Fruit fly (Drosophila melanogaster) whole organism, embryonic: Measurements from ENCODE around the gene CG4629.
A peak's percentile ranks its signal among the peaks of the same experiment; 100 is the strongest.

ENCODE experiments used
- Aef1 ChIP-seq: fragments of 200-800 bp; sonication (Bioruptor generic); IDR thresholded peaks from 3 replicates; pipeline ENCODE4 v1.3.6; 2022; ENCODE audit warnings: missing biosample characterization, missing genetic modification characterization
- BtbVII ChIP-seq: fragments of 200-800 bp; sonication (Bioruptor generic); optimal IDR thresholded peaks from 3 replicates; lab custom pipeline; 2017; ENCODE audit warnings: missing biosample characterization, mild to moderate bottlenecking, missing genetic modification characterization
- Bteb2 ChIP-seq: fragments of 200-800 bp; sonication (Bioruptor generic); optimal IDR thresholded peaks from 2 replicates; lab custom pipeline; 2016; ENCODE audit warnings: missing biosample characterization, missing genetic modification characterization
- CG10274 ChIP-seq: fragments of 200-800 bp; sonication (Bioruptor generic); optimal IDR thresholded peaks from 3 replicates; lab custom pipeline; 2017; ENCODE audit warnings: missing biosample characterization, mild to moderate bottlenecking, missing genetic modification characterization
- CG10431 ChIP-seq: fragments of 200-800 bp; sonication (Bioruptor generic); optimal IDR thresholded peaks from 3 replicates; lab custom pipeline; 2018; ENCODE audit warnings: missing biosample characterization, mild to moderate bottlenecking, missing genetic modification characterization
- CG12219 ChIP-seq: fragments of 200-800 bp; sonication (Bioruptor generic); optimal IDR thresholded peaks from 3 replicates; lab custom pipeline; 2018; ENCODE audit warnings: missing biosample characterization, mild to moderate bottlenecking, missing genetic modification characterization
- CG13287 ChIP-seq: fragments of 200-800 bp; sonication (Bioruptor generic); IDR thresholded peaks from 2 replicates; pipeline ENCODE4 v1.3.6; 2022; ENCODE audit warnings: missing biosample characterization, missing genetic modification characterization; ENCODE audit not compliant: partially characterized antibody
- CG14441 ChIP-seq: fragments of 200-800 bp; sonication (Bioruptor generic); IDR thresholded peaks from 2 replicates; pipeline ENCODE4 v1.3.6; 2022; ENCODE audit warnings: missing biosample characterization, missing genetic modification characterization
- CG14965 ChIP-seq: fragments of 200-800 bp; sonication (Bioruptor generic); optimal IDR thresholded peaks from 2 replicates; lab custom pipeline; 2016; ENCODE audit warnings: missing biosample characterization, missing genetic modification characterization, borderline replicate concordance
- CG2202 ChIP-seq: fragments of 200-800 bp; sonication (Bioruptor generic); optimal IDR thresholded peaks from 2 replicates; lab custom pipeline; 2018; ENCODE audit warnings: missing biosample characterization, mild to moderate bottlenecking, missing genetic modification characterization
- CG2678 ChIP-seq: fragments of 200-800 bp; sonication (Bioruptor generic); optimal IDR thresholded peaks from 3 replicates; lab custom pipeline; 2019; ENCODE audit warnings: missing biosample characterization, mild to moderate bottlenecking, missing genetic modification characterization, moderate library complexity
- CG31365 ChIP-seq: fragments of 200-800 bp; sonication (Bioruptor generic); optimal IDR thresholded peaks from 2 replicates; lab custom pipeline; 2018; ENCODE audit warnings: missing biosample characterization, mild to moderate bottlenecking, missing genetic modification characterization
- CG33213 ChIP-seq: fragments of 200-800 bp; sonication (Bioruptor generic); optimal IDR thresholded peaks from 3 replicates; lab custom pipeline; 2016; ENCODE audit warnings: missing biosample characterization, missing genetic modification characterization
- CG3838 ChIP-seq: fragments of 200-800 bp; sonication (Bioruptor generic); optimal IDR thresholded peaks from 3 replicates; lab custom pipeline; 2016; ENCODE audit warnings: missing biosample characterization, missing genetic modification characterization
- CG6854 ChIP-seq: fragments of 200-800 bp; sonication (Bioruptor generic); optimal IDR thresholded peaks from 3 replicates; lab custom pipeline; 2017; ENCODE audit warnings: missing biosample characterization, mild to moderate bottlenecking, missing genetic modification characterization
- CG8281 ChIP-seq: fragments of 200-800 bp; sonication (Bioruptor generic); optimal IDR thresholded peaks from 2 replicates; lab custom pipeline; 2018; ENCODE audit warnings: missing biosample characterization, mild to moderate bottlenecking, missing genetic modification characterization, moderate library complexity
- Dfd ChIP-seq, 2 experiments: fragments of >200 bp; optimal IDR thresholded peaks; 2 replicates each; lab custom pipeline; 2017; ENCODE audit warnings: missing biosample characterization in 2 of 2, missing genetic modification characterization in 2 of 2
- Dll ChIP-seq: fragments of 200-800 bp; sonication (Bioruptor generic); IDR thresholded peaks from 4 replicates; pipeline ENCODE4 v1.3.6; 2022; ENCODE audit warnings: missing biosample characterization, missing genetic modification characterization; ENCODE audit not compliant: partially characterized antibody
- Elba2 ChIP-seq: fragments of 200-800 bp; sonication (Bioruptor generic); optimal IDR thresholded peaks from 3 replicates; lab custom pipeline; 2016; ENCODE audit warnings: missing biosample characterization, missing genetic modification characterization
- HLH54F ChIP-seq: fragments of 200-800 bp; sonication (Bioruptor generic); optimal IDR thresholded peaks from 3 replicates; lab custom pipeline; 2016; ENCODE audit warnings: missing biosample characterization, missing genetic modification characterization
- Hsf ChIP-seq: fragments of 200-800 bp; sonication (Bioruptor generic); optimal IDR thresholded peaks from 3 replicates; lab custom pipeline; 2016; ENCODE audit warnings: missing biosample characterization, missing genetic modification characterization
- NK7.1 ChIP-seq: fragments of 200-800 bp; sonication (Bioruptor generic); optimal IDR thresholded peaks from 3 replicates; lab custom pipeline; 2016; ENCODE audit warnings: missing biosample characterization, missing genetic modification characterization
- Sry-δ ChIP-seq: fragments of 200-800 bp; sonication (Bioruptor generic); optimal IDR thresholded peaks from 2 replicates; lab custom pipeline; 2016; ENCODE audit warnings: missing biosample characterization, missing genetic modification characterization
- Tbp ChIP-seq: fragments of >200 bp; optimal IDR thresholded peaks from 2 replicates; lab custom pipeline; 2018; ENCODE audit warnings: missing biosample characterization, missing genetic modification characterization
- ab ChIP-seq: fragments of 200-800 bp; sonication (Bioruptor generic); optimal IDR thresholded peaks from 2 replicates; lab custom pipeline; 2016; ENCODE audit warnings: missing biosample characterization, missing genetic modification characterization
- bbx ChIP-seq: fragments of 200-800 bp; sonication (Bioruptor generic); IDR thresholded peaks from 2 replicates; pipeline ENCODE4 v1.3.6; 2022; ENCODE audit warnings: missing biosample characterization, missing genetic modification characterization; ENCODE audit not compliant: partially characterized antibody
- cad ChIP-seq: fragments of >200 bp; optimal IDR thresholded peaks from 2 replicates; lab custom pipeline; 2017; ENCODE audit warnings: missing biosample characterization, missing genetic modification characterization
- chinmo ChIP-seq: fragments of 200-800 bp; sonication (Bioruptor generic); IDR thresholded peaks from 4 replicates; pipeline ENCODE4 v1.3.6; 2022; ENCODE audit warnings: missing biosample characterization, missing genetic modification characterization; ENCODE audit not compliant: partially characterized antibody
- chm ChIP-seq: fragments of 200-800 bp; sonication (Bioruptor generic); IDR thresholded peaks from 2 replicates; pipeline ENCODE4 v1.3.6; 2022; ENCODE audit warnings: missing biosample characterization, missing genetic modification characterization
- crp ChIP-seq, 2 experiments: fragments of 200-800 bp; sonication (Bioruptor generic); optimal IDR thresholded peaks; 2 replicates in 1 of 2; 3 replicates in 1 of 2; lab custom pipeline; 2017; ENCODE audit warnings: missing biosample characterization in 2 of 2, missing genetic modification characterization in 2 of 2, mild to moderate bottlenecking in 1 of 2, moderate library complexity in 1 of 2
- danr ChIP-seq: fragments of 200-800 bp; sonication (Bioruptor generic); IDR thresholded peaks from 2 replicates; pipeline ENCODE4 v1.3.6; 2022; ENCODE audit warnings: missing biosample characterization, missing genetic modification characterization
- dm ChIP-seq: fragments of 200-800 bp; sonication (Bioruptor generic); optimal IDR thresholded peaks from 3 replicates; lab custom pipeline; 2016; ENCODE audit warnings: missing biosample characterization, missing genetic modification characterization
- ems ChIP-seq: fragments of 200-800 bp; sonication (Bioruptor generic); optimal IDR thresholded peaks from 3 replicates; lab custom pipeline; 2016; ENCODE audit warnings: missing biosample characterization, missing genetic modification characterization
- eyg ChIP-seq: fragments of 200-800 bp; sonication (Bioruptor generic); optimal IDR thresholded peaks from 3 replicates; lab custom pipeline; 2016; ENCODE audit warnings: missing biosample characterization, missing genetic modification characterization
- hb ChIP-seq: fragments of 200-800 bp; sonication (Bioruptor generic); IDR thresholded peaks from 3 replicates; pipeline ENCODE4 v1.3.6; 2022; ENCODE audit warnings: missing biosample characterization, missing genetic modification characterization; ENCODE audit not compliant: partially characterized antibody
- hth ChIP-seq: fragments of >200 bp; optimal IDR thresholded peaks from 2 replicates; lab custom pipeline; 2017; ENCODE audit warnings: inconsistent platforms
- jigr1 ChIP-seq: fragments of 200-800 bp; sonication (Bioruptor generic); IDR thresholded peaks from 3 replicates; pipeline ENCODE4 v1.3.6; 2022; ENCODE audit warnings: missing biosample characterization, missing genetic modification characterization
- jumu ChIP-seq: fragments of 200-800 bp; sonication (Bioruptor generic); optimal IDR thresholded peaks from 3 replicates; lab custom pipeline; 2016; ENCODE audit warnings: missing biosample characterization, missing genetic modification characterization
- kah ChIP-seq: fragments of 200-800 bp; sonication (Bioruptor generic); optimal IDR thresholded peaks from 2 replicates; lab custom pipeline; 2018; ENCODE audit warnings: missing biosample characterization, mild to moderate bottlenecking, missing genetic modification characterization
- kay ChIP-seq: fragments of 200-800 bp; sonication (Bioruptor generic); optimal IDR thresholded peaks from 2 replicates; lab custom pipeline; 2016; ENCODE audit warnings: missing biosample characterization, missing genetic modification characterization
- lmd ChIP-seq: fragments of 200-800 bp; sonication (Bioruptor generic); IDR thresholded peaks from 2 replicates; pipeline ENCODE4 v1.3.6; 2022; ENCODE audit warnings: missing biosample characterization, missing genetic modification characterization
- nau ChIP-seq: fragments of 200-800 bp; sonication (Bioruptor generic); optimal IDR thresholded peaks from 3 replicates; lab custom pipeline; 2017; ENCODE audit warnings: missing biosample characterization, mild to moderate bottlenecking, missing genetic modification characterization, missing genetic modification reagents
- nerfin-1 ChIP-seq: fragments of 200-800 bp; sonication (Bioruptor generic); optimal IDR thresholded peaks from 3 replicates; lab custom pipeline; 2019; ENCODE audit warnings: missing biosample characterization, mild to moderate bottlenecking, missing genetic modification characterization, moderate library complexity
- nom ChIP-seq: fragments of 200-800 bp; sonication (Bioruptor generic); optimal IDR thresholded peaks from 2 replicates; lab custom pipeline; 2017; ENCODE audit warnings: missing biosample characterization, missing genetic modification characterization, mild to moderate bottlenecking, moderate library complexity, missing genetic modification reagents
- sisA ChIP-seq: fragments of 200-800 bp; sonication (Bioruptor generic); IDR thresholded peaks from 2 replicates; pipeline ENCODE4 v1.3.6; 2022; ENCODE audit warnings: missing biosample characterization, missing genetic modification characterization
- ssp ChIP-seq: fragments of 200-800 bp; sonication (Bioruptor generic); IDR thresholded peaks from 2 replicates; pipeline ENCODE4 v1.3.6; 2022; ENCODE audit warnings: missing biosample characterization, missing genetic modification characterization
- tin ChIP-seq: fragments of 200-800 bp; sonication (Bioruptor generic); optimal IDR thresholded peaks from 3 replicates; lab custom pipeline; 2016; ENCODE audit warnings: missing biosample characterization, missing genetic modification characterization
- trem ChIP-seq: fragments of 200-800 bp; optimal IDR thresholded peaks from 3 replicates; lab custom pipeline; 2019; ENCODE audit warnings: missing biosample characterization, mild to moderate bottlenecking, missing genetic modification characterization, moderate library complexity
- zfh1 ChIP-seq: fragments of 200-800 bp; sonication (Bioruptor generic); IDR thresholded peaks from 3 replicates; pipeline ENCODE4 v1.3.6; 2022; ENCODE audit warnings: missing biosample characterization, missing genetic modification characterization

The CG4629 gene

dm6 chr2L:1144371-1145360 is 42.4 kb upstream of the CG4629 start (continued):
- TF ChIP-seq CG2678, result peak; percentile 81
- TF ChIP-seq jumu, result no peak
- TF ChIP-seq Dfd (GFP tag; optimal IDR thresholded peaks at IDR 0.05; lab: Kevin White, UChicago), result no peak
- no peak for TF ChIP-seq CG14965
- no peak for TF ChIP-seq CG33213 (GFP tag; lab: Kevin White, UChicago)
- TF ChIP-seq CG8281 (tag; lab: Kevin White, UChicago), result peak; percentile 0
- no peak for TF ChIP-seq Bteb2 (GFP tag; lab: Kevin White, UChicago)
- peak; percentile 2 for TF ChIP-seq kah (GFP tag; lab: Kevin White, UChicago)
- TF ChIP-seq Sry-δ (GFP tag; lab: Kevin White, UChicago), result no peak
- no peak for TF ChIP-seq Tbp (GFP tag; lab: Kevin White, UChicago)
- TF ChIP-seq hb (GFP tag; lab: Robert Waterston, UW), result no peak
- no peak for TF ChIP-seq CG31365 (tag; lab: Kevin White, UChicago)
- peak; percentile 59 for TF ChIP-seq Hsf (GFP tag; lab: Kevin White, UChicago)
- peak; percentile 40 for TF ChIP-seq lmd (GFP tag; lab: Robert Waterston, UW)
- no peak for TF ChIP-seq CG14441
- peak; percentile 1 for TF ChIP-seq tin (GFP tag; lab: Kevin White, UChicago)
- no peak for TF ChIP-seq dm (GFP tag; lab: Kevin White, UChicago)
- no peak for TF ChIP-seq chm (GFP tag; lab: Robert Waterston, UW)
- TF ChIP-seq CG6854 (GFP tag; lab: Kevin White, UChicago), result no peak
- no peak for TF ChIP-seq nom (GFP tag; lab: Kevin White, UChicago)
- TF ChIP-seq zfh1 (GFP tag; lab: Robert Waterston, UW), result peak; percentile 51; the same call in 1 of the 3 replicates
- TF ChIP-seq BtbVII (GFP tag; lab: Kevin White, UChicago), result peak; percentile 42
- TF ChIP-seq kay, result no peak
- TF ChIP-seq Aef1 (GFP tag; lab: Robert Waterston, UW), result peak; percentile 16; the same call in 1 of the 3 replicates
- TF ChIP-seq sisA, result peak; percentile 47
- no peak for TF ChIP-seq cad (GFP tag; lab: Kevin White, UChicago)
- TF ChIP-seq ssp (GFP tag; lab: Robert Waterston, UW), result no peak
- TF ChIP-seq CG10274 (GFP tag; lab: Kevin White, UChicago), result peak; percentile 28
- no peak for TF ChIP-seq ems (GFP tag; lab: Kevin White, UChicago)
- TF ChIP-seq nerfin-1 (tag; lab: Kevin White, UChicago), result peak; percentile 11
- no peak for TF ChIP-seq bbx
- TF ChIP-seq CG13287 (GFP tag; lab: Robert Waterston, UW), result no peak
- no peak for TF ChIP-seq hth (lab: Kevin White, UChicago)
- no peak for TF ChIP-seq eyg (GFP tag; lab: Kevin White, UChicago)
- no peak for TF ChIP-seq danr (GFP tag; lab: Robert Waterston, UW)
- peak; percentile 24 for TF ChIP-seq trem (tag; lab: Kevin White, UChicago)
- TF ChIP-seq Elba2 (GFP tag; lab: Kevin White, UChicago), result no peak
- TF ChIP-seq Dll (GFP tag; lab: Robert Waterston, UW), result no peak
- peak; percentile 17 for TF ChIP-seq NK7.1 (GFP tag; lab: Kevin White, UChicago)
- no peak for TF ChIP-seq CG10431 (GFP tag; lab: Kevin White, UChicago)
- TF ChIP-seq chinmo (GFP tag; lab: Robert Waterston, UW), result no peak
- no peak for TF ChIP-seq crp (GFP tag; optimal IDR thresholded peaks at IDR 0.05; lab: Kevin White, UChicago)
- no peak for TF ChIP-seq HLH54F (GFP tag; lab: Kevin White, UChicago)
- TF ChIP-seq nau, result no peak
- TF ChIP-seq ab (GFP tag; lab: Kevin White, UChicago), result no peak
- peak; percentile 51 for TF ChIP-seq CG2202
- TF ChIP-seq CG3838 (GFP tag; lab: Kevin White, UChicago), result no peak
- no peak for TF ChIP-seq jigr1
- peak; percentile 51 for TF ChIP-seq CG12219 (GFP tag; lab: Kevin White, UChicago)
